Fruit fly (Drosophila melanogaster) whole organism, prepupa: Measurements from ENCODE around the gene Tmtc4.

ENCODE experiments used
- Blimp-1 ChIP-seq: fragments of 200-800 bp; sonication (Bioruptor generic); optimal IDR thresholded peaks from 3 replicates; lab custom pipeline; 2017; ENCODE audit warnings: missing biosample characterization, missing genetic modification characterization, mild to moderate bottlenecking, moderate library complexity, missing genetic modification reagents
- CG10631 ChIP-seq: fragments of 200-800 bp; sonication (Bioruptor generic); optimal IDR thresholded peaks from 2 replicates; lab custom pipeline; 2016; ENCODE audit warnings: missing biosample characterization, missing genetic modification characterization
- CG11294 ChIP-seq: fragments of 200-800 bp; sonication (Bioruptor generic); IDR thresholded peaks from 2 replicates; pipeline ENCODE4 v1.3.6; 2022; ENCODE audit warnings: missing biosample characterization, missing genetic modification characterization
- CG11762 ChIP-seq: fragments of 200-800 bp; sonication (Bioruptor generic); optimal IDR thresholded peaks from 3 replicates; lab custom pipeline; 2016; ENCODE audit warnings: missing biosample characterization, missing genetic modification characterization; ENCODE audit not compliant: insufficient read depth
- CG11902 ChIP-seq: fragments of 200-800 bp; sonication (Bioruptor generic); optimal IDR thresholded peaks from 3 replicates; lab custom pipeline; 2016; ENCODE audit warnings: missing biosample characterization, missing genetic modification characterization
- CG15336 ChIP-seq: fragments of 200-800 bp; sonication (Bioruptor generic); IDR thresholded peaks from 2 replicates; pipeline ENCODE4 v1.3.6; 2022; ENCODE audit warnings: missing biosample characterization, missing genetic modification characterization
- CG16779 ChIP-seq: fragments of 200-800 bp; sonication (Bioruptor generic); optimal IDR thresholded peaks from 3 replicates; lab custom pipeline; 2017; ENCODE audit warnings: missing biosample characterization, mild to moderate bottlenecking, missing genetic modification characterization
- CG3032 ChIP-seq: fragments of 200-800 bp; optimal IDR thresholded peaks from 2 replicates; lab custom pipeline; 2019; ENCODE audit warnings: missing biosample characterization, mild to moderate bottlenecking, missing genetic modification characterization, moderate library complexity
- CG31627 ChIP-seq: fragments of 200-800 bp; sonication (Bioruptor generic); optimal IDR thresholded peaks from 3 replicates; lab custom pipeline; 2016; ENCODE audit warnings: missing biosample characterization, missing genetic modification characterization
- CG32006 ChIP-seq: fragments of 200-800 bp; sonication (Bioruptor generic); optimal IDR thresholded peaks from 3 replicates; lab custom pipeline; 2017; ENCODE audit warnings: missing biosample characterization, mild to moderate bottlenecking, missing genetic modification characterization
- CG34406 ChIP-seq: fragments of 200-800 bp; sonication (Bioruptor generic); optimal IDR thresholded peaks from 3 replicates; lab custom pipeline; 2016; ENCODE audit warnings: missing biosample characterization, missing genetic modification characterization
- CG3919 ChIP-seq: fragments of 200-800 bp; sonication (Bioruptor generic); optimal IDR thresholded peaks from 3 replicates; lab custom pipeline; 2016; ENCODE audit warnings: missing biosample characterization, missing genetic modification characterization
- CG4318 ChIP-seq: fragments of 200-800 bp; sonication (Bioruptor generic); optimal IDR thresholded peaks from 3 replicates; lab custom pipeline; 2017; ENCODE audit warnings: missing biosample characterization, mild to moderate bottlenecking, missing genetic modification characterization
- CG6163 ChIP-seq: fragments of 200-800 bp; sonication (Bioruptor generic); IDR thresholded peaks from 3 replicates; pipeline ENCODE4 v1.3.6; 2022; ENCODE audit warnings: missing biosample characterization, missing genetic modification characterization
- CG6276 ChIP-seq: fragments of 200-800 bp; sonication (Bioruptor generic); optimal IDR thresholded peaks from 2 replicates; lab custom pipeline; 2017; ENCODE audit warnings: missing biosample characterization, mild to moderate bottlenecking, missing genetic modification characterization
- CG6792 ChIP-seq: fragments of 200-800 bp; sonication (Bioruptor generic); optimal IDR thresholded peaks from 3 replicates; lab custom pipeline; 2016; ENCODE audit warnings: missing biosample characterization, missing genetic modification characterization
- CG6854 ChIP-seq: fragments of 200-800 bp; sonication (Bioruptor generic); optimal IDR thresholded peaks from 2 replicates; lab custom pipeline; 2017; ENCODE audit warnings: missing biosample characterization, mild to moderate bottlenecking, missing genetic modification characterization
- CG7368 ChIP-seq: fragments of 200-800 bp; sonication (Bioruptor generic); optimal IDR thresholded peaks from 3 replicates; lab custom pipeline; 2016; ENCODE audit warnings: missing biosample characterization, missing genetic modification characterization
- CG8319 ChIP-seq: fragments of 200-800 bp; sonication (Bioruptor generic); optimal IDR thresholded peaks from 3 replicates; lab custom pipeline; 2016; ENCODE audit warnings: missing biosample characterization, missing genetic modification characterization
- CG8632 ChIP-seq: fragments of 200-800 bp; sonication (Bioruptor generic); optimal IDR thresholded peaks from 3 replicates; lab custom pipeline; 2016; ENCODE audit warnings: missing biosample characterization, missing genetic modification characterization
- CG9139 ChIP-seq: fragments of 200-800 bp; sonication (Bioruptor generic); optimal IDR thresholded peaks from 3 replicates; lab custom pipeline; 2017; ENCODE audit warnings: missing biosample characterization, mild to moderate bottlenecking, missing genetic modification characterization
- Eip75B ChIP-seq: fragments of 200-800 bp; sonication (Bioruptor generic); optimal IDR thresholded peaks from 3 replicates; lab custom pipeline; 2016; ENCODE audit warnings: missing biosample characterization, missing genetic modification characterization
- Eip78C ChIP-seq: fragments of 200-800 bp; sonication (Bioruptor generic); peaks from one replicate; lab custom pipeline; 2016; ENCODE audit warnings: missing biosample characterization, missing genetic modification characterization
- Ets21C ChIP-seq: fragments of 200-800 bp; sonication (Bioruptor generic); optimal IDR thresholded peaks from 3 replicates; lab custom pipeline; 2016; ENCODE audit warnings: missing biosample characterization, missing genetic modification characterization
- Ets96B ChIP-seq: fragments of 200-800 bp; optimal IDR thresholded peaks from 2 replicates; lab custom pipeline; 2019; ENCODE audit warnings: missing biosample characterization, mild to moderate bottlenecking, missing genetic modification characterization, moderate library complexity
- Hr39 ChIP-seq: fragments of 200-800 bp; sonication (Bioruptor generic); optimal IDR thresholded peaks from 2 replicates; lab custom pipeline; 2016; ENCODE audit warnings: missing biosample characterization, missing genetic modification characterization
- Lpt ChIP-seq: fragments of 200-800 bp; sonication (Bioruptor generic); optimal IDR thresholded peaks from 3 replicates; lab custom pipeline; 2016; ENCODE audit warnings: missing biosample characterization, missing genetic modification characterization
- Met ChIP-seq: fragments of 200-800 bp; sonication (Bioruptor generic); optimal IDR thresholded peaks from 3 replicates; lab custom pipeline; 2016; ENCODE audit warnings: missing biosample characterization, missing genetic modification characterization
- OdsH ChIP-seq: fragments of 200-800 bp; sonication (Bioruptor generic); optimal IDR thresholded peaks from 3 replicates; lab custom pipeline; 2016; ENCODE audit warnings: missing biosample characterization, missing genetic modification characterization
- Smox ChIP-seq: fragments of 200-800 bp; sonication (Bioruptor generic); optimal IDR thresholded peaks from 3 replicates; lab custom pipeline; 2016; ENCODE audit warnings: missing biosample characterization, missing genetic modification characterization
- Sox102F ChIP-seq: fragments of 200-800 bp; sonication (Bioruptor generic); optimal IDR thresholded peaks from 2 replicates; lab custom pipeline; 2016; ENCODE audit warnings: missing biosample characterization, mild to moderate bottlenecking, missing genetic modification characterization
- Sox14 ChIP-seq: fragments of 200-800 bp; sonication (Bioruptor generic); optimal IDR thresholded peaks from 3 replicates; lab custom pipeline; 2016; ENCODE audit warnings: missing biosample characterization, missing genetic modification characterization
- Sox15 ChIP-seq: fragments of 200-800 bp; sonication (Bioruptor generic); optimal IDR thresholded peaks from 3 replicates; lab custom pipeline; 2016; ENCODE audit warnings: missing biosample characterization, missing genetic modification characterization
- achi ChIP-seq: fragments of 200-800 bp; sonication (Bioruptor generic); optimal IDR thresholded peaks from 3 replicates; lab custom pipeline; 2016; ENCODE audit warnings: missing biosample characterization, missing genetic modification characterization
- acj6 ChIP-seq: fragments of 200-800 bp; sonication (Bioruptor generic); optimal IDR thresholded peaks from 3 replicates; lab custom pipeline; 2016; ENCODE audit warnings: missing biosample characterization, missing genetic modification characterization
- cyc ChIP-seq: fragments of 200-800 bp; sonication (Bioruptor generic); optimal IDR thresholded peaks from 3 replicates; lab custom pipeline; 2016; ENCODE audit warnings: missing biosample characterization, missing genetic modification characterization
- dac ChIP-seq: fragments of 200-800 bp; sonication (Bioruptor generic); optimal IDR thresholded peaks from 2 replicates; lab custom pipeline; 2017; ENCODE audit warnings: missing biosample characterization, mild to moderate bottlenecking, missing genetic modification characterization
- dsx ChIP-seq: fragments of 200-800 bp; optimal IDR thresholded peaks from 3 replicates; lab custom pipeline; 2019; ENCODE audit warnings: missing biosample characterization, mild to moderate bottlenecking, missing genetic modification characterization, moderate library complexity; ENCODE audit not compliant: poor library complexity, severe bottlenecking
- eg ChIP-seq: fragments of 200-800 bp; sonication (Bioruptor generic); IDR thresholded peaks from 3 replicates; pipeline ENCODE4 v1.3.6; 2022; ENCODE audit warnings: missing biosample characterization, missing genetic modification characterization
- esn ChIP-seq: fragments of 200-800 bp; sonication (Bioruptor generic); optimal IDR thresholded peaks from 2 replicates; lab custom pipeline; 2016; ENCODE audit warnings: missing biosample characterization, mild to moderate bottlenecking, missing genetic modification characterization, moderate library complexity
- fd59A ChIP-seq: fragments of 200-800 bp; sonication (Bioruptor generic); optimal IDR thresholded peaks from 2 replicates; lab custom pipeline; 2017; ENCODE audit warnings: missing biosample characterization, mild to moderate bottlenecking, missing genetic modification characterization, missing genetic modification reagents
- fkh ChIP-seq: fragments of 200-800 bp; sonication (Bioruptor generic); optimal IDR thresholded peaks from 3 replicates; lab custom pipeline; 2017; ENCODE audit warnings: missing biosample characterization, mild to moderate bottlenecking, missing genetic modification characterization, moderate library complexity
- lz ChIP-seq: fragments of 200-800 bp; sonication (Bioruptor generic); optimal IDR thresholded peaks from 3 replicates; lab custom pipeline; 2016; ENCODE audit warnings: missing biosample characterization, missing genetic modification characterization
- net ChIP-seq: fragments of 200-800 bp; sonication (Bioruptor generic); optimal IDR thresholded peaks from 3 replicates; lab custom pipeline; 2016; ENCODE audit warnings: missing biosample characterization, missing genetic modification characterization
- salr ChIP-seq, 2 experiments: fragments of 200-800 bp; sonication (Bioruptor generic); optimal IDR thresholded peaks; 3 replicates each; lab custom pipeline; 2016 to 2018; ENCODE audit warnings: missing biosample characterization in 2 of 2, missing genetic modification characterization in 2 of 2, mild to moderate bottlenecking in 1 of 2
- ss ChIP-seq, 2 experiments: fragments of 200-800 bp; sonication (Bioruptor generic); optimal IDR thresholded peaks; 2 replicates in 1 of 2; 3 replicates in 1 of 2; lab custom pipeline; 2017 to 2018; ENCODE audit warnings: mild to moderate bottlenecking in 2 of 2, missing biosample characterization in 2 of 2, missing genetic modification characterization in 2 of 2, moderate library complexity in 1 of 2
- svp ChIP-seq: fragments of 200-800 bp; sonication (Bioruptor generic); peaks from one replicate; lab custom pipeline; 2016; ENCODE audit warnings: missing biosample characterization, missing genetic modification characterization
- topi ChIP-seq: fragments of 200-800 bp; sonication (Bioruptor generic); optimal IDR thresholded peaks from 3 replicates; lab custom pipeline; 2016; ENCODE audit warnings: missing biosample characterization, missing genetic modification characterization

Tmtc4 gene

DNA sequence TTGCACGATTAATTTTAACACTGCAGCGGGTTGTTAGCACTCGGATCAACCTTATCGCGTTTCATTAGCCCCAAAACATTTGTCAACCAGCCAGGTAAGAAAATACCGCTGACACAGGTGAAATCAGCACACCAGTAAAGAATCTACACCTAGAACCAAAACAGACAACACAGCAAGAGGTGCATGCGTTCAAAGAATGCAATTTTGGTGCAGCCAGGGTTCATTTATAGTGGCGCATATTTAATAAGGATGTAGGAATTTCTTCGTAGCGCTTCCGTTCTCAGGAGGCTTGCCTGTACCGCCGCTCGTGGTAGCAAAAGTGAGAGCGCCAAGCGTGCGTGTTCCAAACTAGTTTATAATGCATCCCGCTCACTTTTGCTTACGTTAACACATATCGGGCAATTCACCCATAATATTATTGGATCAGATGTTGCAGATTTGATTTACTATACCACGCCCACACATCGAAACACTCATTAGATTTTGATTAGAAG lies 8.5 kb upstream of the Tmtc4 start (continued):
- TF ChIP-seq dsx (no peak), Blimp-1 (GFP tag; lab: Kevin White, UChicago) (peak; percentile 75), CG8319 (no peak), CG16779 (tag; lab: Kevin White, UChicago) (no peak)

DNA sequence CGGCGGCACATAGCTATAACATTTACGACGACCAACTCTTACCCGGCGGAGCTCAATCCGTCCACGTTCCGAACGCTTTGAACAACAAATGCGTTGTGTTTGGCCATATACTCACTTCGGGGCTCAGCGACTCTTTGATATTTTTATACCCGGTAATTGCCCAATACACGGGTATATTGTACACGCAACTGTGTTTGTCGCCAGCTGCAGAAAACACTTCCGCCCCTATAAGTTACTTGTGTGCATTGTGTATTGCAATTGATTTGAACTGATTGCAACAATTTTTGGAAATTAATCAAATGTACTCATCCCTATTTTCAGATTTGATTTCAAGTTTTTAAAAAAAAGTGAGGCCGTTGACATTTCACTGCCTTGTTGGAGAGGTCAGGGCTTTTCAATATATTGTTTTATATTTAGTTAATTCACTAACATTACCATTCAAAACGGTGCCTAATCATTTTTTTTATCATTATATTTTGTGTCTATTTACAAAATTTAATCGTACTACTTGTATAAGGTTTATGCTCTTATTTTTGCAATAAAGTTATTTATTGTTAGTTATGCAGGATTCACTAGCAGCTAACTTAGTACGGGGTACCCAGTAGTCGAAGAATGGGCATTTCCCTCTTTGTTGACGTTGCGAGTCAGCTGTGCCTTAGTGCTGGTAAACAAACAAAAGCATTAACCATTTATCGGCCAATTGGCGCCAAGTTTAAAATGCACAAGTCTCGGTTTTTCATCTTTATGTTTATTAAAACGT lies 7.9 kb upstream of the Tmtc4 start, which contains the start of gene Nagk:
TSS of gene Nagk (minus strand) at position 331 of the 760 bp plus-strand sequence.
- TF ChIP-seq fkh (peak; percentile 79), eg (GFP tag; lab: Robert Waterston, UW) (peak; percentile 24; the same call in 2 of the 3 replicates), Smox (GFP tag; lab: Kevin White, UChicago) (no peak), CG3919 (GFP tag; lab: Kevin White, UChicago) (peak; percentile 76), CG11294 (no peak; the same call in 1 of the 2 replicates), Sox14 (GFP tag; lab: Kevin White, UChicago) (peak; percentile 83), acj6 (GFP tag; lab: Kevin White, UChicago) (peak; percentile 75), CG7368 (peak; percentile 50), CG8319 (peak; percentile 34), Eip78C (GFP tag; lab: Kevin White, UChicago) (peak; percentile 95), Sox102F (no peak), lz (GFP tag; lab: Kevin White, UChicago) (peak; percentile 81), dsx (peak; percentile 4), CG32006 (GFP tag; lab: Kevin White, UChicago) (peak; percentile 87), CG4318 (GFP tag; lab: Kevin White, UChicago) (no peak), net (GFP tag; lab: Kevin White, UChicago) (peak; percentile 68), ss (GFP tag; optimal IDR thresholded peaks at IDR 0.05; lab: Kevin White, UChicago) (no peak), CG11762 (GFP tag; lab: Kevin White, UChicago) (peak; percentile 46), Met (no peak), fd59A (peak; percentile 55), salr (GFP tag; optimal IDR thresholded peaks at IDR 0.05; lab: Kevin White, UChicago) (no peak), CG6792 (GFP tag; lab: Kevin White, UChicago) (peak; percentile 63), CG3032 (tag; lab: Kevin White, UChicago) (peak; percentile 28), CG6276 (GFP tag; lab: Kevin White, UChicago) (no peak), Hr39 (peak; percentile 58), CG34406 (GFP tag; lab: Kevin White, UChicago) (peak; percentile 64), cyc (peak; percentile 67), CG9139 (GFP tag; lab: Kevin White, UChicago) (no peak), topi (GFP tag; lab: Kevin White, UChicago) (peak; percentile 82), dac (peak; percentile 33), Sox15 (GFP tag; lab: Kevin White, UChicago) (peak; percentile 40), CG6163 (GFP tag; lab: Robert Waterston, UW) (peak; percentile 22; the same call in 1 of the 3 replicates), achi (peak; percentile 67), Lpt (GFP tag; lab: Kevin White, UChicago) (peak; percentile 29), CG8632 (GFP tag; lab: Kevin White, UChicago) (peak; percentile 67), Eip75B (GFP tag; lab: Kevin White, UChicago) (peak; percentile 72), CG15336 (GFP tag; lab: Robert Waterston, UW) (no peak; the same call in 1 of the 2 replicates), OdsH (GFP tag; lab: Kevin White, UChicago) (peak; percentile 69), esn (peak; percentile 89), CG31627 (GFP tag; lab: Kevin White, UChicago) (peak; percentile 67), CG6854 (GFP tag; lab: Kevin White, UChicago) (peak; percentile 32), CG10631 (GFP tag; lab: Kevin White, UChicago) (no peak), svp (GFP tag; lab: Kevin White, UChicago) (peak; percentile 92), Ets21C (GFP tag; lab: Kevin White, UChicago) (peak; percentile 55), CG11902 (peak; percentile 39), Ets96B (tag; lab: Kevin White, UChicago) (peak; percentile 25)
